Fruit fly (Drosophila melanogaster) Kc167 (cell line): ENCODE results near the gene mtg.

ENCODE experiments used
- Myc ChIP-seq: fragments of >200 bp; optimal IDR thresholded peaks from 2 replicates; lab custom pipeline; 2017; ENCODE audit warnings: missing external identifiers
- Sin3A ChIP-seq: fragments of >200 bp; optimal IDR thresholded peaks from 2 replicates; lab custom pipeline; 2018; ENCODE audit warnings: missing external identifiers
- h ChIP-seq: fragments of >200 bp; optimal IDR thresholded peaks from 3 replicates; lab custom pipeline; 2018; ENCODE audit warnings: missing external identifiers
- insv ChIP-seq: fragments of >200 bp; optimal IDR thresholded peaks from 3 replicates; lab custom pipeline; 2018; ENCODE audit warnings: missing external identifiers
- psq ChIP-seq: fragments of >200 bp; optimal IDR thresholded peaks from 2 replicates; lab custom pipeline; 2017; ENCODE audit warnings: missing external identifiers
- ttk ChIP-seq: sonication (Bioruptor generic); optimal IDR thresholded peaks from 2 replicates; lab custom pipeline; 2017; ENCODE audit warnings: missing external identifiers

The mtg gene

dm6 chr3R:8248138-8248537 is 2.2 kb upstream of the mtg start, which contains the start of gene CG15864:
Gene CG15864 (plus strand): TSS chr3R:8248438.
- no peak for TF ChIP-seq psq
- TF ChIP-seq ttk (lab: Kevin White, UChicago) = no peak
- no peak for TF ChIP-seq Sin3A
- TF ChIP-seq insv = no peak
- no peak for TF ChIP-seq Myc
- TF ChIP-seq h (lab: Kevin White, UChicago) = no peak

DNA sequence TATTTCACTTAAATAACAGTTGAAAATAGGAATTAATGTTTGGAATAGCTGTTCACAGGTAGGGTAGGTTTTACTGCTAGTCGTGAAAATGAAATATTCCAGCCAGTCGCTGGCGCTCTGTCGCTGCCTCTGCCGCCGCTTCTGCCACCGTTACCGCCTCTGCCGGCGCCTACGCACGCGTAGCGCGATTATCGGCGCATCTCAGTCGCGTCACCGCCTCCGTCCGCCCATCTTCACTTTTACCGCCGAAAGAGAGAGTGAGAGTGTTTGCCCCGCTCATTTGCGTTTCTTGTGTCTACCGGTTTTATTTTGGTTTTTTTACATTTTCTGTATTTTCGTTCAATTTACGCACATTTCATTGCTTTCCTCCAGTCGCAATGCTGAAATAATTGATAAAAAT is 1.2 kb downstream of the mtg start:
- TF ChIP-seq h (lab: Kevin White, UChicago) (no peak), Myc (no peak), ttk (lab: Kevin White, UChicago) (no peak), insv (no peak), psq (no peak), Sin3A (no peak)

- TF ChIP-seq Sin3A (no peak), psq (no peak), insv (no peak), h (lab: Kevin White, UChicago) (no peak), ttk (lab: Kevin White, UChicago) (no peak), Myc (no peak)
Observed at dm6 chr3R:8254347-8254746, 4.0 kb downstream of the mtg start.

DNA sequence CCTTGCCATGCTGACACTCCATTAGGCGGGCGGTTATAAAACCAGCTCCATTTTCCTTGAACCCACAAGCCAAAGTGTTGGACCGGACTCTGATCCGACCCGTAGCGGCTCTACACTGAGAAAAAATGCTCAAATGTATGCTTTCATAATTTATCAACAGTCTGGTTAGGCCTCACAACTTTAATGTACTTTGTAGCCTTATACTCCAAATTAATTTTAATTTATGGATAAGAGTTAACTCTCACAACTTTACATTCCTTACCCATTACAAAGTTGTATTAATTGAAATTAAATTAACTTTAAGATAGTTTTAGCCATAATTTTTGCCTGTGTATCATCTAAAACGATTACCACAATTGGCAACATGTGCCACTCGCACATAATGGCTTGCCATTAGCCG is 5.7 kb downstream of the mtg start:
- no peak for TF ChIP-seq psq
- TF ChIP-seq ttk (lab: Kevin White, UChicago) = no peak
- TF ChIP-seq h (lab: Kevin White, UChicago) = no peak
- no peak for TF ChIP-seq Sin3A
- no peak for TF ChIP-seq Myc
- no peak for TF ChIP-seq insv

dm6 chr3R:8261634-8262033 is 11.3 kb downstream of the mtg start:
- TF ChIP-seq Myc = no peak
- TF ChIP-seq psq = no peak
- no peak for TF ChIP-seq insv
- no peak for TF ChIP-seq Sin3A
- no peak for TF ChIP-seq ttk (lab: Kevin White, UChicago)
- no peak for TF ChIP-seq h (lab: Kevin White, UChicago)

DNA sequence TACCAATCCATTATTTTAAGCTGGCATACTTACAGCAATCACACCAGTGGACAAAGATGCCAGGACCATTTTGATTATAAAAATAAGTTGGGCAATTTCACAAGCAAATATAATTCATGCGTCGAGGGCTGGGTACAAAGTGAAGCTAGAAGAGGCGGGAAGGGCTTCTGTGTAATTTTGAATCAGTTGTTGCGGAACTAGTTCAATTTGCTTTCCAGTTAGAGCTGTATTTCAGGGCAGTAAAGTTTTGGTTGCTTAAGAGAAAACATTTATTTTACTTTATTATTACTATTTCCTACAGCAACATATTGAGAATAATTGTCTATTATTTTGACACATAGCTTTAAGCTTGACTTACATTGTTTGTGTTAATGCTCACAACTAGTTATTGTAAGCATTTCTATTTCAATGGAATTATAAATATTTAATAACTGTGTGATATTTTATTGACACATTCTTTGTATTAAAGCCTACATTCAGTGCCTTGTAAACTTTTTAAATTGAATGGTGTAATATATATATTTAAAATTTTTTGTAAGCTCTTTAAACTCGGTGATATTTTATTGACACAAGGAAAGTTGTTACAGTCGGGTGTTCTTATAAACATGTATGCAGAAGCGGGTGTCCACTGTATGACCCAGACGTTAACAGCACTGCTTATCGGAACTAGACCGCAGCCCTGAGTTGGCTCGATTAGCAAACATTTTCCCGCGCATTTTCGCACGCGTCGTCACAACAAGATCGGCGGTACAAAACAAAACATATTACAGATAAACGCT is 14.2 kb downstream of the mtg start, which contains the start of the genes RPA1 and Mcm2:
RPA1 (minus strand) TSS at position 150 of the 779 bp plus-strand sequence.
Mcm2 (plus strand) TSS at position 669 of the 779 bp plus-strand sequence.
- no peak for TF ChIP-seq psq
- no peak for TF ChIP-seq Sin3A

- TF ChIP-seq ttk (lab: Kevin White, UChicago) (no peak), insv (no peak), Sin3A (no peak), h (lab: Kevin White, UChicago) (no peak), psq (no peak), Myc (no peak)
Observed at dm6 chr3R:8269740-8270139, 19.4 kb downstream of the mtg start, which contains the start of gene CG9630. Gene CG9630 (minus strand): TSS chr3R:8269896.

- TF ChIP-seq Myc = no peak
- no peak for TF ChIP-seq ttk (lab: Kevin White, UChicago)
- no peak for TF ChIP-seq Sin3A
- no peak for TF ChIP-seq h (lab: Kevin White, UChicago)
- TF ChIP-seq insv = no peak
- TF ChIP-seq psq = no peak
Observed at dm6 chr3R:8272573-8273165, 22.4 kb downstream of the mtg start.

DNA sequence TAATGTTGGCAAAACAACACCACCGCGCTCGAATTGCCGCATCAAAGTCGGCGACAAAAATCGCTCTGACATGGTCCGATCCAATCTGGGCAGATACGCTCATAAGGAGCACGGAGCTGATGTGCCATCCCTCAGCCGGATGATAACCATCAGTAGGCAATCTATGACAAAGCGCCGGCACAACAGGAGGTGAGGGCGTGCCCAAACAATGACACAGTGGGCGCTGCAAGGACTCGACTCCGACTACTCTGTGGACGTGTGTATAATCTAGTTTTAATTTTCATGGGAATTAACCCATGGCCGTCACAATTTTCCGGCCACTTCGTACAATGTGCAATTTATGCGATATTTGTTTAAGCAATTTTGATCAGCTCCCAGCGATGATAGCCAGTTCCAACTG is 24.7 kb downstream of the mtg start:
- TF ChIP-seq Sin3A = no peak
- no peak for TF ChIP-seq psq
- no peak for TF ChIP-seq ttk (lab: Kevin White, UChicago)
- TF ChIP-seq insv = no peak
- TF ChIP-seq h (lab: Kevin White, UChicago) = no peak
- no peak for TF ChIP-seq Myc

- no peak for TF ChIP-seq psq
- no peak for TF ChIP-seq Myc
- no peak for TF ChIP-seq Sin3A
- TF ChIP-seq ttk (lab: Kevin White, UChicago) = no peak
- TF ChIP-seq insv = no peak
- no peak for TF ChIP-seq h (lab: Kevin White, UChicago)
Observed at dm6 chr3R:8277494-8278293, 27.4 kb downstream of the mtg start, which contains the start of gene ato. Gene ato (plus strand): TSS chr3R:8278052.

dm6 chr3R:8279970-8280369 is 29.7 kb downstream of the mtg start:
- no peak for TF ChIP-seq Myc
- TF ChIP-seq h (lab: Kevin White, UChicago) = no peak
- TF ChIP-seq psq = no peak
- TF ChIP-seq ttk (lab: Kevin White, UChicago) = no peak
- TF ChIP-seq Sin3A = no peak

DNA sequence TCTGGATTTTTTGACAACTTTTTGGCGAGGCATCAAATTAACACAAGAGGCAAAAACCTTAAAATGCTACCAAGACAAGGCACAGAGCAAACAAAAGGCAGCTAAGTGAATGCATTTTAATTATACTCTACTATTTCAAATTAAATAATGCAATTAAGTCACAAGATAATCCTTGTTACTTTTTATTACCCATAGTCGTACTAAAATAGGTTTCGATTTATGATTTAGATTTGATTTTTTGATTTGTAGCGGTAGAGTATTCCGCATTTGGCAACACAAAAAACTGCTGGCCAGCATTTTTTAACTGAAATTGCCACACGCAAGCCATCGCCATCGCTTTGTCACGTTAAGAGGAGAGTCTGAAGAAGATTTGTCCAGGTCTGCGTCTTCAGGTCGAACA is 32.4 kb downstream of the mtg start:
- TF ChIP-seq h (lab: Kevin White, UChicago) (no peak), Myc (no peak), insv (no peak), Sin3A (no peak), psq (no peak)

dm6 chr3R:8284234-8284633 is 33.9 kb downstream of the mtg start:
- TF ChIP-seq Sin3A (no peak), ttk (lab: Kevin White, UChicago) (no peak), Myc (no peak), psq (no peak), h (lab: Kevin White, UChicago) (no peak), insv (no peak)
